Fruit fly (Drosophila melanogaster): Measurements from ENCODE around the gene CG8833.

CG8833 gene

DNA sequence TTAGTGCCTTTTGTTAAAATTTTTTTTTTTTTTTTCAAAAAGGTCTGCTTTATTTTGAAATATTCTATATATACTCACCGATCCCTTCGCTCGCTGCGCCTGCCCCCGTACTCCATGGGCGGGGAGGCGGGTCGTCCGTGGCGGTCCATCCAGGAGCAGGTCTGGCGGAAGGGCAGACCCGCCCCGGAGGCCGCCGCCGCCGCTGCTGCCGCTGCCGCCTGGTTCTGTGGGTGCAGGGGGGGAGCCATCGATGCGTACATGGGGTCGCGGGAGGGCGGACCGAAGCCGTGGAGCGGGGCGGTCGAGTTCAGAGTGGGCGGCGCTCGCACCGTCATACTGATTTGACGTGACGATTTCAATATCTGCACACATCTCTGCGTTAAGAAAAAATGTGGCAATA, 41.7 kb downstream of the CG8833 start:
- TF ChIP-seq CG17802 (tag; optimal IDR thresholded peaks at IDR 0.05), result no peak
- peak; percentile 83 for TF ChIP-seq Ets65A (GFP tag)
- TF ChIP-seq B-H1 (GFP tag; IDR thresholded peaks at IDR 0.05), result no peak
- TF ChIP-seq Dfd (GFP tag; optimal IDR thresholded peaks at IDR 0.05), result no peak
- no peak for TF ChIP-seq CG4424 (GFP tag; optimal IDR thresholded peaks at IDR 0.05)
- no peak for TF ChIP-seq CG10654 (GFP tag; optimal IDR thresholded peaks at IDR 0.05)
- no peak for TF ChIP-seq Neu2 (GFP tag; optimal IDR thresholded peaks at IDR 0.05; ENCODE audit: borderline replicate concordance)
- TF ChIP-seq CG7987 (GFP tag; optimal IDR thresholded peaks at IDR 0.05), result no peak
- no peak for TF ChIP-seq mirr (GFP tag; optimal IDR thresholded peaks at IDR 0.05)
- TF ChIP-seq Asciz (GFP tag; optimal IDR thresholded peaks at IDR 0.05), result no peak
- TF ChIP-seq CG1024 (GFP tag; IDR thresholded peaks at IDR 0.05), result no peak
- no peak for TF ChIP-seq CG6765 (GFP tag; optimal IDR thresholded peaks at IDR 0.05)
- no peak for TF ChIP-seq Lim3 (GFP tag; IDR thresholded peaks at IDR 0.05)
- no peak for TF ChIP-seq CG5245 (GFP tag; optimal IDR thresholded peaks at IDR 0.05)
- TF ChIP-seq CG3163 (GFP tag; optimal IDR thresholded peaks at IDR 0.05), result no peak
- no peak for TF ChIP-seq wdn (GFP tag; IDR thresholded peaks at IDR 0.05)
- TF ChIP-seq crol (GFP tag; IDR thresholded peaks at IDR 0.05), result 0 out of 2 replicates have a peak, but pooled peaks have one; percentile 14
- TF ChIP-seq CrebB (tag; optimal IDR thresholded peaks at IDR 0.05), result no peak
- TF ChIP-seq D19A (tag; optimal IDR thresholded peaks at IDR 0.05), result no peak
- TF ChIP-seq Hr39 (optimal IDR thresholded peaks at IDR 0.05), result peak; percentile 69
- no peak for TF ChIP-seq Sox102F (GFP tag; optimal IDR thresholded peaks at IDR 0.05)

DNA sequence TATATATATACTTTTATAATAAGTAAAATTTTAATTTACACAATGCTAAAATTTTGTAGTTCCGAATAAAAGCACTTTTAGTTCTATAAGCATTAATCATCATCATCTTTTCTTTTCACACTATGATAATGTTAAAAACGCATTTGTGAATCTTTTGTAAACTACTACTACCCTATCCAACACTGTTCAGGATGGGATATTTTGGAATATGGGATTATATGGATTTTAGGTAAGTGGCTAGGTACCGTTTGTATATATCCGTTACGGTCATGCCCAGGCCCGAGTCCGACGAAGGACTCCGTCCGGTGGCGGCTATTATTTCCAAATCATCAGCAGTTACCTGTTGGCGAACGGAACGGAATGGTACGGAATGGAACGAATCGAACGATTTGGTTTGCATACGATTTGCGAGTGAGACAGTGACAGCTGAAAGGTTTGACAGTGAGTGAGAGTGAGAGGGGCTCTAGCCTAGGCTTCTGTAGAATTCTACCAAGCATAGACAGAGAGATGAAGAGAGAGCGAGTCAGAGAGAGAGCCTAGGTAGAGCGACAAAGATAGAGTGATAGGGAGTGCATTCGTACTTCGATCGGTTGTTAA, 44.2 kb downstream of the CG8833 start:
- TF ChIP-seq CG2199 (GFP tag; IDR thresholded peaks at IDR 0.05) (peak; percentile 30; the same call in 1 of the 3 replicates), CG6791 (GFP tag; IDR thresholded peaks at IDR 0.05; ENCODE audit: partially characterized antibody) (peak; percentile 46; the same call in 1 of the 3 replicates), CG18619 (GFP tag; optimal IDR thresholded peaks at IDR 0.05) (no peak), zen (tag; optimal IDR thresholded peaks at IDR 0.05) (peak; percentile 41), CG18599 (GFP tag; optimal IDR thresholded peaks at IDR 0.05) (no peak), Dip3 (GFP tag; optimal IDR thresholded peaks at IDR 0.05) (no peak), br (optimal IDR thresholded peaks at IDR 0.05) (no peak), pfk (GFP tag; optimal IDR thresholded peaks at IDR 0.05) (peak; percentile 74), stwl (tag; optimal IDR thresholded peaks at IDR 0.05) (peak; percentile 94)

DNA sequence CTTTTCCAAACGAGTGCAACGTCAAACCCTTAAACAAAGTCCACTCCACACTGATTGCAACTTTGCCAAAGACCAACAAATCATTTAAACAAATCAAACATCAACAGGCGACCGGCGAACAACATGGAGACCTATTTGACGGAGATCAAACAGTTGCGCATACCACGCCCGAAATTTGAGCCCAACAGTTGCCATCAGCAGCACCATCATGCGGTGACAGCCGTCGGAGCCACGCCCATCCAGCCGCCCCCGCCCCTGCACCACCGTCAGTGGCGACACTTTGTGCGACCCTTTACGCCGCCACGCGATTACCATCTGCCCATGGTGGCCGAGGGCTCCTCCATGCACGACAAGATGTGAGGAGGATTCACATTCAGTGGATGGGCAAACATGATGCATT, 46.3 kb downstream of the CG8833 start:
- no peak for TF ChIP-seq CG16863 (GFP tag; optimal IDR thresholded peaks at IDR 0.05)
- peak; percentile 47; the same call in 1 of the 2 replicates for TF ChIP-seq HLH3B (GFP tag; IDR thresholded peaks at IDR 0.05)
- peak; percentile 51 for TF ChIP-seq CG5180 (GFP tag; optimal IDR thresholded peaks at IDR 0.05)
- TF ChIP-seq CG8924 (tag; optimal IDR thresholded peaks at IDR 0.05), result peak; percentile 1
- 0 out of 2 replicates have a peak, but pooled peaks have one; percentile 22 for TF ChIP-seq klu (GFP tag; IDR thresholded peaks at IDR 0.05)
- peak; percentile 80; the same call in 1 of the 3 replicates for TF ChIP-seq CG2199 (GFP tag; IDR thresholded peaks at IDR 0.05)
- TF ChIP-seq dmrt99B (tag; optimal IDR thresholded peaks at IDR 0.05), result peak; percentile 5
- no peak for TF ChIP-seq hkb (optimal IDR thresholded peaks at IDR 0.05)
- TF ChIP-seq hkb (GFP tag; IDR thresholded peaks at IDR 0.05), result 0 out of 2 replicates have a peak, but pooled peaks have one; percentile 23
- peak; percentile 14 for TF ChIP-seq CG2875 (GFP tag; optimal IDR thresholded peaks at IDR 0.05)
- no peak for TF ChIP-seq MESR4 (GFP tag; optimal IDR thresholded peaks at IDR 0.05)
- TF ChIP-seq sens (GFP tag), result peak; percentile 45
- TF ChIP-seq ATbp (GFP tag; optimal IDR thresholded peaks at IDR 0.05), result peak; percentile 46
- peak; percentile 39; the same call in 1 of the 3 replicates for TF ChIP-seq ci (GFP tag; IDR thresholded peaks at IDR 0.05)
- no peak for TF ChIP-seq CG31365 (tag; optimal IDR thresholded peaks at IDR 0.05)
- TF ChIP-seq CG1603 (tag; optimal IDR thresholded peaks at IDR 0.05), result peak; percentile 31
- TF ChIP-seq CG6254 (GFP tag; optimal IDR thresholded peaks at IDR 0.05), result peak; percentile 12
- no peak for TF ChIP-seq CG10462 (GFP tag; optimal IDR thresholded peaks at IDR 0.05)
- TF ChIP-seq Awh (GFP tag; IDR thresholded peaks at IDR 0.05), result 0 out of 2 replicates have a peak, but pooled peaks have one; percentile 38
- TF ChIP-seq sim (GFP tag; IDR thresholded peaks at IDR 0.05), result 0 out of 2 replicates have a peak, but pooled peaks have one; percentile 25
- TF ChIP-seq kni (GFP tag; optimal IDR thresholded peaks at IDR 0.05), result peak; percentile 66

Measured in whole organism, embryonic.